Fruit fly (Drosophila melanogaster) Kc167 (cell line): ENCODE data around the gene Ziz.

Source experiments
- Myc ChIP-seq: fragments of >200 bp; optimal IDR thresholded peaks from 2 replicates; lab custom pipeline; 2017; ENCODE audit warnings: missing external identifiers
- Sin3A ChIP-seq: fragments of >200 bp; optimal IDR thresholded peaks from 2 replicates; lab custom pipeline; 2018; ENCODE audit warnings: missing external identifiers
- h ChIP-seq: fragments of >200 bp; optimal IDR thresholded peaks from 3 replicates; lab custom pipeline; 2018; ENCODE audit warnings: missing external identifiers
- insv ChIP-seq: fragments of >200 bp; optimal IDR thresholded peaks from 3 replicates; lab custom pipeline; 2018; ENCODE audit warnings: missing external identifiers
- psq ChIP-seq: fragments of >200 bp; optimal IDR thresholded peaks from 2 replicates; lab custom pipeline; 2017; ENCODE audit warnings: missing external identifiers
- ttk ChIP-seq: sonication (Bioruptor generic); optimal IDR thresholded peaks from 2 replicates; lab custom pipeline; 2017; ENCODE audit warnings: missing external identifiers

The Ziz gene

dm6 chr2L:7515396-7515795 is 19.3 kb upstream of the Ziz start:
- TF ChIP-seq h (lab: Kevin White, UChicago) (no peak), psq (lab: Kevin White, UChicago) (no peak), Sin3A (no peak)

- TF ChIP-seq Sin3A (no peak), ttk (lab: Kevin White, UChicago) (no peak), insv (lab: Kevin White, UChicago) (no peak), Myc (lab: Kevin White, UChicago) (no peak), psq (lab: Kevin White, UChicago) (no peak), h (lab: Kevin White, UChicago) (no peak)
Measured at dm6 chr2L:7513321-7514059, 17.4 kb upstream of the Ziz start.

dm6 chr2L:7512860-7513259 is 16.8 kb upstream of the Ziz start:
- TF ChIP-seq ttk (lab: Kevin White, UChicago) (no peak), h (lab: Kevin White, UChicago) (no peak), Sin3A (no peak), Myc (lab: Kevin White, UChicago) (no peak), psq (lab: Kevin White, UChicago) (no peak), insv (lab: Kevin White, UChicago) (no peak)

- no peak for TF ChIP-seq psq (lab: Kevin White, UChicago)
- no peak for TF ChIP-seq ttk (lab: Kevin White, UChicago)
- TF ChIP-seq h (lab: Kevin White, UChicago), result no peak
- TF ChIP-seq insv (lab: Kevin White, UChicago), result no peak
- TF ChIP-seq Sin3A, result no peak
- no peak for TF ChIP-seq Myc (lab: Kevin White, UChicago)
Measured at dm6 chr2L:7508867-7509266, 12.8 kb upstream of the Ziz start.

dm6 chr2L:7508463-7508862 is 12.4 kb upstream of the Ziz start:
- TF ChIP-seq h (lab: Kevin White, UChicago) (no peak), insv (lab: Kevin White, UChicago) (no peak), Myc (lab: Kevin White, UChicago) (no peak), psq (lab: Kevin White, UChicago) (no peak), Sin3A (no peak), ttk (lab: Kevin White, UChicago) (no peak)

- TF ChIP-seq ttk (lab: Kevin White, UChicago) (no peak), Myc (lab: Kevin White, UChicago) (no peak), insv (lab: Kevin White, UChicago) (no peak), psq (lab: Kevin White, UChicago) (no peak), h (lab: Kevin White, UChicago) (no peak), Sin3A (no peak)
Measured at dm6 chr2L:7507447-7507846, 11.3 kb upstream of the Ziz start.

dm6 chr2L:7505976-7506375 is 9.9 kb upstream of the Ziz start:
- TF ChIP-seq psq (lab: Kevin White, UChicago) (no peak), Sin3A (no peak), Myc (lab: Kevin White, UChicago) (no peak), ttk (lab: Kevin White, UChicago) (no peak), insv (lab: Kevin White, UChicago) (no peak), h (lab: Kevin White, UChicago) (no peak)

dm6 chr2L:7504529-7504928 is 8.4 kb upstream of the Ziz start:
- TF ChIP-seq Sin3A, result no peak

- TF ChIP-seq ttk (lab: Kevin White, UChicago), result no peak
- no peak for TF ChIP-seq psq (lab: Kevin White, UChicago)
- TF ChIP-seq Myc (lab: Kevin White, UChicago), result no peak
- no peak for TF ChIP-seq insv (lab: Kevin White, UChicago)
- TF ChIP-seq Sin3A, result no peak
- TF ChIP-seq h (lab: Kevin White, UChicago), result no peak
Measured at dm6 chr2L:7503719-7504118, 7.6 kb upstream of the Ziz start.

dm6 chr2L:7501743-7502142 is 5.6 kb upstream of the Ziz start:
- TF ChIP-seq Sin3A (no peak), psq (lab: Kevin White, UChicago) (no peak), h (lab: Kevin White, UChicago) (no peak)

dm6 chr2L:7498208-7498607 is 2.1 kb upstream of the Ziz start:
- TF ChIP-seq Myc (lab: Kevin White, UChicago), result no peak
- no peak for TF ChIP-seq ttk (lab: Kevin White, UChicago)
- no peak for TF ChIP-seq Sin3A
- TF ChIP-seq psq (lab: Kevin White, UChicago), result no peak
- no peak for TF ChIP-seq insv (lab: Kevin White, UChicago)
- TF ChIP-seq h (lab: Kevin White, UChicago), result no peak

- TF ChIP-seq Myc (lab: Kevin White, UChicago), result no peak
- TF ChIP-seq insv (lab: Kevin White, UChicago), result no peak
- no peak for TF ChIP-seq Sin3A
- no peak for TF ChIP-seq ttk (lab: Kevin White, UChicago)
- no peak for TF ChIP-seq h (lab: Kevin White, UChicago)
- TF ChIP-seq psq (lab: Kevin White, UChicago), result no peak
Measured at dm6 chr2L:7497265-7497664, 1.2 kb upstream of the Ziz start, which contains the start of gene Obp28a. TSS of gene Obp28a (minus strand) at chr2L:7497365.
